Fruit fly (Drosophila melanogaster) whole organism, embryonic: ENCODE measurements around the gene Nse1.

Experiments used
- Adf1 ChIP-seq: fragments of 200-800 bp; sonication (Bioruptor generic); IDR thresholded peaks from 2 replicates; pipeline ENCODE4 v1.3.6; 2022; ENCODE audit warnings: missing biosample characterization, missing genetic modification characterization
- Atf-2 ChIP-seq: fragments of 200-800 bp; sonication (Bioruptor generic); optimal IDR thresholded peaks from 2 replicates; lab custom pipeline; 2016; ENCODE audit warnings: missing biosample characterization, missing genetic modification characterization
- B-H2 ChIP-seq: fragments of 200-800 bp; sonication (Bioruptor generic); optimal IDR thresholded peaks from 2 replicates; lab custom pipeline; 2018; ENCODE audit warnings: missing biosample characterization, mild to moderate bottlenecking, missing genetic modification characterization
- CG11696 ChIP-seq: fragments of 200-800 bp; sonication (Bioruptor generic); IDR thresholded peaks from 2 replicates; pipeline ENCODE4 v1.3.6; 2022; ENCODE audit warnings: missing biosample characterization, missing genetic modification characterization
- CG12236 ChIP-seq: fragments of 200-800 bp; sonication (Bioruptor generic); optimal IDR thresholded peaks from 2 replicates; lab custom pipeline; 2016; ENCODE audit warnings: missing biosample characterization, missing genetic modification characterization
- CG15601 ChIP-seq: fragments of 200-800 bp; sonication (Bioruptor generic); optimal IDR thresholded peaks from 3 replicates; lab custom pipeline; 2019; ENCODE audit warnings: missing biosample characterization, mild to moderate bottlenecking, missing genetic modification characterization, moderate library complexity
- CG17612 ChIP-seq: fragments of 200-800 bp; sonication (Bioruptor generic); IDR thresholded peaks from 2 replicates; pipeline ENCODE4 v1.3.6; 2022; ENCODE audit warnings: missing biosample characterization, missing genetic modification characterization
- CG17912 ChIP-seq: fragments of 200-800 bp; sonication (Bioruptor generic); optimal IDR thresholded peaks from 2 replicates; lab custom pipeline; 2018; ENCODE audit warnings: missing biosample characterization, mild to moderate bottlenecking, missing genetic modification characterization
- CG2712 ChIP-seq: fragments of 200-800 bp; optimal IDR thresholded peaks from 3 replicates; lab custom pipeline; 2019; ENCODE audit warnings: missing biosample characterization, mild to moderate bottlenecking, missing genetic modification characterization, moderate library complexity
- CG30403 ChIP-seq: fragments of 200-800 bp; sonication (Bioruptor generic); optimal IDR thresholded peaks from 3 replicates; lab custom pipeline; 2016; ENCODE audit warnings: missing biosample characterization, missing genetic modification characterization
- CG31224 ChIP-seq: fragments of 200-800 bp; sonication (Bioruptor generic); IDR thresholded peaks from 2 replicates; pipeline ENCODE4 v1.3.6; 2022; ENCODE audit warnings: missing biosample characterization, missing genetic modification characterization
- CG31388 ChIP-seq: fragments of 200-800 bp; sonication (Bioruptor generic); optimal IDR thresholded peaks from 2 replicates; lab custom pipeline; 2016; ENCODE audit warnings: missing biosample characterization, missing genetic modification characterization
- CG33213 ChIP-seq: fragments of 200-800 bp; sonication (Bioruptor generic); optimal IDR thresholded peaks from 3 replicates; lab custom pipeline; 2016; ENCODE audit warnings: missing biosample characterization, missing genetic modification characterization
- CG5953 ChIP-seq: fragments of 200-800 bp; sonication (Bioruptor generic); IDR thresholded peaks from 2 replicates; pipeline ENCODE4 v1.3.6; 2022; ENCODE audit warnings: missing biosample characterization, missing genetic modification characterization
- CG6765 ChIP-seq: fragments of 200-800 bp; sonication (Bioruptor generic); optimal IDR thresholded peaks from 3 replicates; lab custom pipeline; 2017; ENCODE audit warnings: missing biosample characterization, mild to moderate bottlenecking, missing genetic modification characterization
- CG7357 ChIP-seq: fragments of 200-800 bp; sonication (Bioruptor generic); IDR thresholded peaks from 3 replicates; pipeline ENCODE4 v1.3.6; 2022; ENCODE audit warnings: missing biosample characterization, missing genetic modification characterization
- CG8281 ChIP-seq: fragments of 200-800 bp; sonication (Bioruptor generic); optimal IDR thresholded peaks from 2 replicates; lab custom pipeline; 2018; ENCODE audit warnings: missing biosample characterization, mild to moderate bottlenecking, missing genetic modification characterization, moderate library complexity
- CG9609 ChIP-seq: fragments of 200-800 bp; sonication (Bioruptor generic); optimal IDR thresholded peaks from 3 replicates; lab custom pipeline; 2016; ENCODE audit warnings: missing biosample characterization, missing genetic modification characterization
- CG9797 ChIP-seq: fragments of 200-800 bp; sonication (Bioruptor generic); optimal IDR thresholded peaks from 3 replicates; lab custom pipeline; 2018; ENCODE audit warnings: missing biosample characterization, mild to moderate bottlenecking, missing genetic modification characterization
- CG9932 ChIP-seq: fragments of 200-800 bp; sonication (Bioruptor generic); IDR thresholded peaks from 2 replicates; pipeline ENCODE4 v1.3.6; 2022; ENCODE audit warnings: missing biosample characterization, missing genetic modification characterization
- Camta ChIP-seq: fragments of 200-800 bp; sonication (Bioruptor generic); optimal IDR thresholded peaks from 2 replicates; lab custom pipeline; 2016; ENCODE audit warnings: missing biosample characterization, missing genetic modification characterization
- Deaf1 ChIP-seq: fragments of 200-800 bp; optimal IDR thresholded peaks from 3 replicates; lab custom pipeline; 2019; ENCODE audit warnings: missing biosample characterization, mild to moderate bottlenecking, missing genetic modification characterization, moderate library complexity
- Dfd ChIP-seq, 2 experiments: fragments of >200 bp; optimal IDR thresholded peaks; 2 replicates each; lab custom pipeline; 2017; ENCODE audit warnings: missing biosample characterization in 2 of 2, missing genetic modification characterization in 2 of 2
- Doc3 ChIP-seq: fragments of 200-800 bp; sonication (Bioruptor generic); IDR thresholded peaks from 3 replicates; pipeline ENCODE4 v1.3.6; 2022; ENCODE audit warnings: missing biosample characterization, missing genetic modification characterization; ENCODE audit not compliant: partially characterized antibody
- Hr51 ChIP-seq, 2 experiments: fragments of 200-800 bp; sonication (Bioruptor generic); optimal IDR thresholded peaks; 2 replicates in 1 of 2; 3 replicates in 1 of 2; lab custom pipeline; 2016 to 2018; ENCODE audit warnings: missing biosample characterization in 2 of 2, missing genetic modification characterization in 2 of 2, mild to moderate bottlenecking in 1 of 2, moderate library complexity in 1 of 2
- Med ChIP-seq: fragments of 200-800 bp; sonication (Bioruptor generic); peaks from one replicate; lab custom pipeline; 2016; ENCODE audit warnings: missing biosample characterization, missing genetic modification characterization, mild to moderate bottlenecking, inconsistent platforms, moderate library complexity
- Neu2 ChIP-seq: fragments of 200-800 bp; sonication (Bioruptor generic); optimal IDR thresholded peaks from 3 replicates; lab custom pipeline; 2016; ENCODE audit warnings: missing biosample characterization, missing genetic modification characterization, borderline replicate concordance
- Nf-YB ChIP-seq: fragments of 200-800 bp; sonication (Bioruptor generic); optimal IDR thresholded peaks from 3 replicates; lab custom pipeline; 2019; ENCODE audit warnings: missing biosample characterization, mild to moderate bottlenecking, missing genetic modification characterization, moderate library complexity
- Oaz ChIP-seq: fragments of 200-800 bp; sonication (Bioruptor generic); IDR thresholded peaks from 2 replicates; pipeline ENCODE4 v1.3.6; 2022; ENCODE audit warnings: missing biosample characterization, missing genetic modification characterization
- Oli ChIP-seq: fragments of 200-800 bp; sonication (Bioruptor generic); optimal IDR thresholded peaks from 2 replicates; lab custom pipeline; 2018; ENCODE audit warnings: missing biosample characterization, mild to moderate bottlenecking, missing genetic modification characterization, moderate library complexity
- Poxn ChIP-seq: fragments of 200-800 bp; sonication (Bioruptor generic); IDR thresholded peaks from 2 replicates; pipeline ENCODE4 v1.3.6; 2022; ENCODE audit warnings: missing biosample characterization, missing genetic modification characterization
- Sry-β ChIP-seq: fragments of 200-800 bp; sonication (Bioruptor generic); optimal IDR thresholded peaks from 2 replicates; lab custom pipeline; 2018; ENCODE audit warnings: missing biosample characterization, mild to moderate bottlenecking, missing genetic modification characterization, moderate library complexity
- Sry-δ ChIP-seq: fragments of 200-800 bp; sonication (Bioruptor generic); optimal IDR thresholded peaks from 2 replicates; lab custom pipeline; 2016; ENCODE audit warnings: missing biosample characterization, missing genetic modification characterization
- ac ChIP-seq: fragments of 200-800 bp; sonication (Bioruptor generic); optimal IDR thresholded peaks from 3 replicates; lab custom pipeline; 2017; ENCODE audit warnings: missing biosample characterization, mild to moderate bottlenecking, missing genetic modification characterization
- ash1 ChIP-seq: fragments of 200-800 bp; sonication (Bioruptor generic); optimal IDR thresholded peaks from 2 replicates; lab custom pipeline; 2018; ENCODE audit warnings: missing biosample characterization, mild to moderate bottlenecking, missing genetic modification characterization
- bowl ChIP-seq: fragments of 200-800 bp; sonication (Bioruptor generic); IDR thresholded peaks from 2 replicates; pipeline ENCODE4 v1.3.6; 2022; ENCODE audit warnings: missing biosample characterization, missing genetic modification characterization
- fd102C ChIP-seq: fragments of 200-800 bp; sonication (Bioruptor generic); optimal IDR thresholded peaks from 2 replicates; lab custom pipeline; 2018; ENCODE audit warnings: missing biosample characterization, mild to moderate bottlenecking, missing genetic modification characterization, moderate library complexity
- fru ChIP-seq: fragments of >200 bp; optimal IDR thresholded peaks from 2 replicates; lab custom pipeline; 2017
- gcm2 ChIP-seq: fragments of 200-800 bp; sonication (Bioruptor generic); optimal IDR thresholded peaks from 2 replicates; lab custom pipeline; 2016; ENCODE audit warnings: missing biosample characterization, missing genetic modification characterization
- gfzf ChIP-seq: fragments of 200-800 bp; sonication (Bioruptor generic); optimal IDR thresholded peaks from 2 replicates; lab custom pipeline; 2016; ENCODE audit warnings: missing biosample characterization, mild to moderate bottlenecking, missing genetic modification characterization, moderate library complexity
- ken ChIP-seq: fragments of 200-800 bp; sonication (Bioruptor generic); IDR thresholded peaks from 3 replicates; pipeline ENCODE4 v1.3.6; 2022; ENCODE audit warnings: missing biosample characterization, missing genetic modification characterization
- knrl ChIP-seq: fragments of 200-800 bp; sonication (Bioruptor generic); IDR thresholded peaks from 3 replicates; pipeline ENCODE4 v1.3.6; 2022; ENCODE audit warnings: missing biosample characterization, missing genetic modification characterization; ENCODE audit not compliant: partially characterized antibody
- nau ChIP-seq: fragments of 200-800 bp; sonication (Bioruptor generic); optimal IDR thresholded peaks from 3 replicates; lab custom pipeline; 2017; ENCODE audit warnings: missing biosample characterization, mild to moderate bottlenecking, missing genetic modification characterization, missing genetic modification reagents
- prd ChIP-seq, 3 experiments: fragments of >200 bp in 2 of 3; fragments of 200-800 bp in 1 of 3; sonication (Bioruptor generic) in 1 of 3; optimal IDR thresholded peaks in 2 of 3; IDR thresholded peaks in 1 of 3; 2 replicates in 2 of 3; 3 replicates in 1 of 3; pipeline versions ENCODE4 v1.3.6 to Lab custom; 2017 to 2022; ENCODE audit warnings: missing biosample characterization in 1 of 3, missing genetic modification characterization in 1 of 3
- stc ChIP-seq: fragments of 200-800 bp; sonication (Bioruptor generic); IDR thresholded peaks from 2 replicates; pipeline ENCODE4 v1.3.6; 2022; ENCODE audit warnings: missing biosample characterization, missing genetic modification characterization
- sug ChIP-seq: fragments of 200-800 bp; optimal IDR thresholded peaks from 2 replicates; lab custom pipeline; 2019; ENCODE audit warnings: missing biosample characterization, mild to moderate bottlenecking, missing genetic modification characterization, moderate library complexity
- tin ChIP-seq: fragments of 200-800 bp; sonication (Bioruptor generic); optimal IDR thresholded peaks from 3 replicates; lab custom pipeline; 2016; ENCODE audit warnings: missing biosample characterization, missing genetic modification characterization
- tna ChIP-seq: fragments of 200-800 bp; sonication (Bioruptor generic); IDR thresholded peaks from 2 replicates; pipeline ENCODE4 v1.3.6; 2022; ENCODE audit warnings: missing biosample characterization, missing genetic modification characterization; ENCODE audit not compliant: partially characterized antibody
- twi ChIP-seq: fragments of 200-800 bp; optimal IDR thresholded peaks from 2 replicates; lab custom pipeline; 2019; ENCODE audit warnings: missing biosample characterization, mild to moderate bottlenecking, missing genetic modification characterization, moderate library complexity

Nse1 gene

DNA sequence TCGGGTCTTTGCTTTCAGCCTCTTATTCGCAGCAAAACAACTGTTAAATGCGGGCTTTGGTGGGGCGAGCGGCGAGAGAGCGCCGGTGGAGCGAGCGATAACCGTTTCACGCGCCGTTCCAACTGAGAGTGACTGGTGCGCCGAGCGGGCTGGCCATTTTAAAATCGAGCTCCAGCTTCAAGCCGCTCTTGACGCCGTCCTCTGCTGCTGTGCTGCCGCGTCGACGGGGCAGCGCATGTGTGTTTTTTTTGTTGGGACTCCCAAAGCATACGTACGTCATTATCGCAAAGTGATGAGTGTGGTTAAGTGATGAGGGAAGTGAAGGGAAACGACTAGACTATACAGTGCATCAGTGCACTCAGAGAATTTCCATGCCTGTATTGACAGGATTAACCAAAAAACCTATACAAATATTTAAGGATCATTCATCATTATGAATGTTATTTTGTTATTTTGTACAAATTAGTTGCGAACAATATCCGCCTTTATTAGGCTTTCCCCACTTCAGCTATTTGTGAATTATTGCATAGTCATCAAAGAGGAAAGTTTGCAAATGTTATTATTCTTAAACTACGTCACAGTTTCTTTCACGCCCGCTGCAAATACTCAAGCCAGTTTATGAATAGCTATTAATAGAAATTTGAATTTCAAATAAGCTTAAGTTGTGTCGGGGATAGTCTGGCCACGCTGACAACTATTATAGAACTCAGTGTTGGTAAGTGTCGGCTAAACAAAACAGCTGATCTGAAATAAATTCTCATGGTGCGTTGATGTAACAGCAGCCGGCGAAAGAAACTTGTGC lies 4.0 kb downstream of the Nse1 start, which contains the start of gene Spn27A (continued):
- no peak for TF ChIP-seq prd (optimal IDR thresholded peaks at IDR 0.05; lab: Kevin White, UChicago)
- TF ChIP-seq prd (GFP tag; IDR thresholded peaks at IDR 0.05; lab: Robert Waterston, UW), result peak; percentile 54; the same call in 2 of the 3 replicates
- no peak for TF ChIP-seq bowl (GFP tag; lab: Robert Waterston, UW)
- TF ChIP-seq CG8281 (tag; lab: Kevin White, UChicago), result peak; percentile 21
- no peak for TF ChIP-seq CG31224
- peak; percentile 46 for TF ChIP-seq CG9609 (GFP tag; lab: Kevin White, UChicago)
- TF ChIP-seq tin (GFP tag; lab: Kevin White, UChicago), result peak; percentile 48
- TF ChIP-seq fru, result no peak
- TF ChIP-seq B-H2 (GFP tag; lab: Kevin White, UChicago), result peak; percentile 78
- TF ChIP-seq Oli (tag; lab: Kevin White, UChicago), result peak; percentile 63
- no peak for TF ChIP-seq gcm2 (GFP tag; lab: Kevin White, UChicago)
- peak; percentile 62 for TF ChIP-seq CG15601 (tag; lab: Kevin White, UChicago)
- peak; percentile 74 for TF ChIP-seq CG2712
- peak; percentile 63 for TF ChIP-seq CG9797 (GFP tag; lab: Kevin White, UChicago)
- TF ChIP-seq fd102C, result no peak
- peak; percentile 95 for TF ChIP-seq Med (GFP tag; lab: Kevin White, UChicago)
- TF ChIP-seq Sry-β (GFP tag; lab: Kevin White, UChicago), result peak; percentile 54
- TF ChIP-seq stc (GFP tag; lab: Robert Waterston, UW), result 0 out of 2 replicates have a peak, but pooled peaks have one; percentile 41
- TF ChIP-seq Nf-YB (GFP tag; lab: Kevin White, UChicago), result peak; percentile 2
- TF ChIP-seq CG17612, result no peak
- peak; percentile 66 for TF ChIP-seq CG30403 (GFP tag; lab: Kevin White, UChicago)
- TF ChIP-seq Adf1 (GFP tag; lab: Robert Waterston, UW), result peak; percentile 93
- TF ChIP-seq twi (tag; lab: Kevin White, UChicago), result peak; percentile 42
- no peak for TF ChIP-seq CG5953 (GFP tag; lab: Robert Waterston, UW)
- TF ChIP-seq Sry-δ (GFP tag; lab: Kevin White, UChicago), result peak; percentile 51
- no peak for TF ChIP-seq Neu2 (GFP tag; lab: Kevin White, UChicago)
- TF ChIP-seq CG11696, result no peak
- no peak for TF ChIP-seq Oaz (GFP tag; lab: Robert Waterston, UW)
- TF ChIP-seq Atf-2 (GFP tag; lab: Kevin White, UChicago), result peak; percentile 32
- no peak for TF ChIP-seq CG12236 (GFP tag; lab: Kevin White, UChicago)
- TF ChIP-seq CG7357 (GFP tag; lab: Robert Waterston, UW), result peak; percentile 44; the same call in 1 of the 3 replicates
- peak; percentile 71 for TF ChIP-seq Camta (GFP tag; lab: Kevin White, UChicago)
- no peak for TF ChIP-seq ac
- TF ChIP-seq ash1, result no peak
- no peak for TF ChIP-seq CG6765
- TF ChIP-seq gfzf (GFP tag; lab: Kevin White, UChicago), result peak; percentile 57
- TF ChIP-seq CG33213, result peak; percentile 52
- TF ChIP-seq CG17912 (GFP tag; lab: Kevin White, UChicago), result peak; percentile 40
- no peak for TF ChIP-seq Poxn (GFP tag; lab: Robert Waterston, UW)
- TF ChIP-seq Hr51 (GFP tag; optimal IDR thresholded peaks at IDR 0.05; lab: Kevin White, UChicago), result peak in 1 of 2 experiments; percentile 30
- no peak for TF ChIP-seq CG31388 (GFP tag; lab: Kevin White, UChicago)
- TF ChIP-seq sug, result peak; percentile 2
- no peak for TF ChIP-seq Dfd (GFP tag; optimal IDR thresholded peaks at IDR 0.05; lab: Kevin White, UChicago)
- peak; percentile 42; the same call in 1 of the 2 replicates for TF ChIP-seq CG9932 (GFP tag; lab: Robert Waterston, UW)
- TF ChIP-seq tna (GFP tag; lab: Robert Waterston, UW), result no peak
- TF ChIP-seq knrl (GFP tag; lab: Robert Waterston, UW), result no peak
- no peak for TF ChIP-seq Deaf1 (tag; lab: Kevin White, UChicago)
- TF ChIP-seq nau (GFP tag; lab: Kevin White, UChicago), result peak; percentile 60
- TF ChIP-seq Doc3 (GFP tag; lab: Robert Waterston, UW), result no peak
- TF ChIP-seq ken (GFP tag; lab: Robert Waterston, UW), result peak; percentile 50; the same call in 2 of the 3 replicates
